Fruit fly (Drosophila melanogaster): ENCODE results near the gene CG11889.

CG11889 gene

DNA sequence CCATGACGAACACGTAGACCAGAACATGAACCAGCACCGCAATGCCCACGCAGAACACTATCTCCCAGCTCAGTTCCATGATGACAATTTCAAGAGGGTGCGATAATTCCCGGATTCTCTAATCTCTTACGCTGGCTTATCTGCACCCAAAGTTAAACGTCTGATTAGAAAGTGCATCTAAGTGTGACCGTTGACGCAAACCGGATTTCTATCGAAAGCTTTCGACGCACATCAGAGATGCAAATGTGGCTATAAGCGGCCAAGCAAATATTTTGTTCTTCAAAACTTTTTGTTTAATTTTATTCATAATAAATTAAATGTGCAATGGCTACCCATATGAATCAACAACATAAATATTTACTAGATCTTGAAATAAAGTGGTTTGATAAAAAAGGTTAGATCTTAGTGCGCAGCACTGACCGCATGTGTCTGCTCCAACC lies 7.7 kb upstream of the CG11889 start, which contains the start of the genes Kdsr and CG11858 (continued):
- TF ChIP-seq vvl (GFP tag; IDR thresholded peaks at IDR 0.05) (peak; percentile 91), NfI (GFP tag; optimal IDR thresholded peaks at IDR 0.05) (peak; percentile 40), Adf1 (GFP tag; IDR thresholded peaks at IDR 0.05) (peak; percentile 54), pnt (GFP tag; optimal IDR thresholded peaks at IDR 0.05) (peak; percentile 21), CG17829 (tag; optimal IDR thresholded peaks at IDR 0.05) (peak; percentile 56), Opbp (GFP tag; IDR thresholded peaks at IDR 0.05; ENCODE audit: partially characterized antibody) (no peak), CG9932 (GFP tag; IDR thresholded peaks at IDR 0.05) (peak; percentile 80), GATAe (GFP tag; conservative IDR thresholded peaks at IDR 0.05) (peak; percentile 61), Sox100B (GFP tag; optimal IDR thresholded peaks at IDR 0.05) (no peak), Spps (tag; optimal IDR thresholded peaks at IDR 0.05) (peak; percentile 51), mam (GFP tag; optimal IDR thresholded peaks at IDR 0.05) (peak; percentile 48), Fer3 (tag; optimal IDR thresholded peaks at IDR 0.05) (peak; percentile 61), pum (GFP tag; optimal IDR thresholded peaks at IDR 0.05) (peak; percentile 45), Atf3 (GFP tag; optimal IDR thresholded peaks at IDR 0.05) (peak; percentile 53), CG13296 (GFP tag; optimal IDR thresholded peaks at IDR 0.05) (peak; percentile 56), Nf-YC (tag; optimal IDR thresholded peaks at IDR 0.05) (peak; percentile 60), CG17359 (tag; optimal IDR thresholded peaks at IDR 0.05) (no peak), CG1024 (GFP tag; IDR thresholded peaks at IDR 0.05) (no peak), CG4617 (GFP tag; optimal IDR thresholded peaks at IDR 0.05; ENCODE audit: borderline replicate concordance) (peak; percentile 30), crp (GFP tag; optimal IDR thresholded peaks at IDR 0.05) (peak in 1 of 2 experiments; percentile 49), TFAM (GFP tag; optimal IDR thresholded peaks at IDR 0.05) (no peak), ranshi (GFP tag; IDR thresholded peaks at IDR 0.05) (peak; percentile 54; the same call in 1 of the 2 replicates), jumu (GFP tag; optimal IDR thresholded peaks at IDR 0.05) (peak; percentile 44), CG10462 (GFP tag; optimal IDR thresholded peaks at IDR 0.05) (peak; percentile 19), Dad (GFP tag; optimal IDR thresholded peaks at IDR 0.05) (peak; percentile 60), CG11504 (tag; optimal IDR thresholded peaks at IDR 0.05) (no peak), CG1529 (GFP tag; optimal IDR thresholded peaks at IDR 0.05) (no peak), Meics (GFP tag; optimal IDR thresholded peaks at IDR 0.05) (peak; percentile 61), cad (GFP tag; optimal IDR thresholded peaks at IDR 0.05) (no peak), slou (GFP tag; optimal IDR thresholded peaks at IDR 0.05) (no peak), Eip74EF (GFP tag; optimal IDR thresholded peaks at IDR 0.05) (no peak), CG8944 (GFP tag; optimal IDR thresholded peaks at IDR 0.05) (peak; percentile 28), YL-1 (GFP tag; optimal IDR thresholded peaks at IDR 0.05) (peak; percentile 3), CG4820 (GFP tag; optimal IDR thresholded peaks at IDR 0.05) (peak; percentile 23), pb (GFP tag; optimal IDR thresholded peaks at IDR 0.05) (peak; percentile 3), NC2α (GFP tag; optimal IDR thresholded peaks at IDR 0.05) (no peak), corto (GFP tag; optimal IDR thresholded peaks at IDR 0.05) (no peak), CG15073 (GFP tag; optimal IDR thresholded peaks at IDR 0.05) (no peak), fu2 (GFP tag; optimal IDR thresholded peaks at IDR 0.05) (peak; percentile 21), chn (GFP tag; optimal IDR thresholded peaks at IDR 0.05) (peak; percentile 65), trh (GFP tag; optimal IDR thresholded peaks at IDR 0.05) (no peak), CG10959 (GFP tag; IDR thresholded peaks at IDR 0.05) (0 out of 2 replicates have a peak, but pooled peaks have one; percentile 34), CG1603 (tag; optimal IDR thresholded peaks at IDR 0.05) (peak; percentile 57), NFAT (GFP tag; IDR thresholded peaks at IDR 0.05) (peak; percentile 39; the same call in 1 of the 2 replicates), CG16815 (GFP tag; optimal IDR thresholded peaks at IDR 0.05) (peak; percentile 13), CG4328 (GFP tag; optimal IDR thresholded peaks at IDR 0.05) (no peak), bbx (GFP tag; IDR thresholded peaks at IDR 0.05; ENCODE audit: partially characterized antibody) (no peak), CG17385 (GFP tag; optimal IDR thresholded peaks at IDR 0.05) (peak; percentile 29), CG13624 (GFP tag; optimal IDR thresholded peaks at IDR 0.05) (peak; percentile 61), phol (tag; optimal IDR thresholded peaks at IDR 0.05) (peak; percentile 75), Hmx (GFP tag; optimal IDR thresholded peaks at IDR 0.05) (no peak)
